Fruit fly (Drosophila melanogaster) whole organism, embryonic: Measurements from ENCODE around the gene asf1.

Experiments used
- BEAF-32 ChIP-seq: fragments of 200-800 bp; sonication (Bioruptor generic); optimal IDR thresholded peaks from 3 replicates; lab custom pipeline; 2017; ENCODE audit warnings: missing biosample characterization, missing genetic modification characterization, mild to moderate bottlenecking, moderate library complexity, missing genetic modification reagents
- CG10366 ChIP-seq: fragments of 200-800 bp; sonication (Bioruptor generic); IDR thresholded peaks from 2 replicates; pipeline ENCODE4 v1.3.6; 2022; ENCODE audit warnings: missing biosample characterization, missing genetic modification characterization
- CG11398 ChIP-seq: fragments of 200-800 bp; sonication (Bioruptor generic); optimal IDR thresholded peaks from 2 replicates; lab custom pipeline; 2016; ENCODE audit warnings: missing biosample characterization, missing genetic modification characterization
- CG16863 ChIP-seq: fragments of 200-800 bp; sonication (Bioruptor generic); optimal IDR thresholded peaks from 3 replicates; lab custom pipeline; 2016; ENCODE audit warnings: missing biosample characterization, missing genetic modification characterization
- CG17912 ChIP-seq: fragments of 200-800 bp; sonication (Bioruptor generic); optimal IDR thresholded peaks from 2 replicates; lab custom pipeline; 2018; ENCODE audit warnings: missing biosample characterization, mild to moderate bottlenecking, missing genetic modification characterization
- CG2678 ChIP-seq: fragments of 200-800 bp; sonication (Bioruptor generic); optimal IDR thresholded peaks from 3 replicates; lab custom pipeline; 2019; ENCODE audit warnings: missing biosample characterization, mild to moderate bottlenecking, missing genetic modification characterization, moderate library complexity
- CG2875 ChIP-seq: fragments of 200-800 bp; sonication (Bioruptor generic); optimal IDR thresholded peaks from 2 replicates; lab custom pipeline; 2017; ENCODE audit warnings: missing biosample characterization, mild to moderate bottlenecking, missing genetic modification characterization, missing genetic modification reagents
- CG31441 ChIP-seq: fragments of 200-800 bp; sonication (Bioruptor generic); IDR thresholded peaks from 2 replicates; pipeline ENCODE4 v1.3.6; 2022; ENCODE audit warnings: missing biosample characterization, missing genetic modification characterization
- CG3281 ChIP-seq: fragments of 200-800 bp; sonication (Bioruptor generic); optimal IDR thresholded peaks from 3 replicates; lab custom pipeline; 2017; ENCODE audit warnings: missing biosample characterization, mild to moderate bottlenecking, missing genetic modification characterization
- CG3838 ChIP-seq: fragments of 200-800 bp; sonication (Bioruptor generic); optimal IDR thresholded peaks from 3 replicates; lab custom pipeline; 2016; ENCODE audit warnings: missing biosample characterization, missing genetic modification characterization
- CG43689 ChIP-seq: fragments of 200-800 bp; sonication (Bioruptor generic); IDR thresholded peaks from 2 replicates; pipeline ENCODE4 v1.3.6; 2022; ENCODE audit warnings: missing biosample characterization, missing genetic modification characterization
- CG4617 ChIP-seq: fragments of 200-800 bp; sonication (Bioruptor generic); optimal IDR thresholded peaks from 3 replicates; lab custom pipeline; 2016; ENCODE audit warnings: missing biosample characterization, missing genetic modification characterization, borderline replicate concordance
- CG7786 ChIP-seq: fragments of 200-800 bp; sonication (Bioruptor generic); optimal IDR thresholded peaks from 2 replicates; lab custom pipeline; 2016; ENCODE audit warnings: missing biosample characterization, missing genetic modification characterization
- CG8924 ChIP-seq: fragments of 200-800 bp; optimal IDR thresholded peaks from 3 replicates; lab custom pipeline; 2019; ENCODE audit warnings: missing biosample characterization, mild to moderate bottlenecking, missing genetic modification characterization, moderate library complexity
- Chrac-16 ChIP-seq: fragments of 200-800 bp; sonication (Bioruptor generic); optimal IDR thresholded peaks from 3 replicates; lab custom pipeline; 2016; ENCODE audit warnings: missing biosample characterization, missing genetic modification characterization
- Dbx ChIP-seq: fragments of 200-800 bp; sonication (Bioruptor generic); IDR thresholded peaks from 3 replicates; pipeline ENCODE4 v1.3.6; 2022; ENCODE audit warnings: missing biosample characterization, missing genetic modification characterization
- Dek ChIP-seq: fragments of 200-800 bp; sonication (Bioruptor generic); optimal IDR thresholded peaks from 3 replicates; lab custom pipeline; 2019; ENCODE audit warnings: missing biosample characterization, mild to moderate bottlenecking, missing genetic modification characterization, moderate library complexity
- Drgx ChIP-seq: fragments of 200-800 bp; sonication (Bioruptor generic); IDR thresholded peaks from 2 replicates; pipeline ENCODE4 v1.3.6; 2022; ENCODE audit warnings: missing biosample characterization, missing genetic modification characterization
- GATAe ChIP-seq: fragments of 200-800 bp; sonication (Bioruptor generic); conservative IDR thresholded peaks from 2 replicates; pipeline ENCODE4 v1.3.6; 2022; ENCODE audit warnings: missing biosample characterization, missing genetic modification characterization
- Gug ChIP-seq: fragments of 200-800 bp; sonication (Bioruptor generic); IDR thresholded peaks from 4 replicates; pipeline ENCODE4 v1.3.6; 2022; ENCODE audit warnings: missing biosample characterization, missing genetic modification characterization
- HmgZ ChIP-seq: fragments of 200-800 bp; sonication (Bioruptor generic); optimal IDR thresholded peaks from 2 replicates; lab custom pipeline; 2018; ENCODE audit warnings: missing biosample characterization, mild to moderate bottlenecking, missing genetic modification characterization
- Hr51 ChIP-seq, 2 experiments: fragments of 200-800 bp; sonication (Bioruptor generic); optimal IDR thresholded peaks; 2 replicates in 1 of 2; 3 replicates in 1 of 2; lab custom pipeline; 2016 to 2018; ENCODE audit warnings: missing biosample characterization in 2 of 2, missing genetic modification characterization in 2 of 2, mild to moderate bottlenecking in 1 of 2, moderate library complexity in 1 of 2
- Kr ChIP-seq: fragments of 200-800 bp; sonication (Bioruptor generic); optimal IDR thresholded peaks from 2 replicates; lab custom pipeline; 2017; ENCODE audit warnings: missing biosample characterization, mild to moderate bottlenecking, missing genetic modification characterization
- NC2β ChIP-seq: fragments of 200-800 bp; sonication (Bioruptor generic); optimal IDR thresholded peaks from 2 replicates; lab custom pipeline; 2016; ENCODE audit warnings: missing biosample characterization, missing genetic modification characterization
- Neu2 ChIP-seq: fragments of 200-800 bp; sonication (Bioruptor generic); optimal IDR thresholded peaks from 3 replicates; lab custom pipeline; 2016; ENCODE audit warnings: missing biosample characterization, missing genetic modification characterization, borderline replicate concordance
- Nf-YA ChIP-seq: fragments of 200-800 bp; sonication (Bioruptor generic); IDR thresholded peaks from 2 replicates; pipeline ENCODE4 v1.3.6; 2022; ENCODE audit warnings: missing biosample characterization, missing genetic modification characterization
- Ravus ChIP-seq: fragments of 200-800 bp; sonication (Bioruptor generic); IDR thresholded peaks from 2 replicates; pipeline ENCODE4 v1.3.6; 2022; ENCODE audit warnings: missing biosample characterization, missing genetic modification characterization
- Sry-δ ChIP-seq: fragments of 200-800 bp; sonication (Bioruptor generic); optimal IDR thresholded peaks from 2 replicates; lab custom pipeline; 2016; ENCODE audit warnings: missing biosample characterization, missing genetic modification characterization
- bbx ChIP-seq: fragments of 200-800 bp; sonication (Bioruptor generic); IDR thresholded peaks from 2 replicates; pipeline ENCODE4 v1.3.6; 2022; ENCODE audit warnings: missing biosample characterization, missing genetic modification characterization; ENCODE audit not compliant: partially characterized antibody
- bcd ChIP-seq: fragments of 200-800 bp; sonication (Bioruptor generic); optimal IDR thresholded peaks from 2 replicates; lab custom pipeline; 2017; ENCODE audit warnings: missing biosample characterization, mild to moderate bottlenecking, missing genetic modification characterization
- btn ChIP-seq: fragments of 200-800 bp; sonication (Bioruptor generic); optimal IDR thresholded peaks from 2 replicates; lab custom pipeline; 2016; ENCODE audit warnings: missing biosample characterization, missing genetic modification characterization
- en ChIP-seq: fragments of 200-800 bp; sonication (Bioruptor generic); optimal IDR thresholded peaks from 2 replicates; lab custom pipeline; 2016; ENCODE audit warnings: missing biosample characterization, missing genetic modification characterization
- esg ChIP-seq: fragments of 200-800 bp; sonication (Bioruptor generic); conservative IDR thresholded peaks from 2 replicates; pipeline ENCODE4 v1.3.6; 2022; ENCODE audit warnings: missing biosample characterization, missing genetic modification characterization
- fd96Cb ChIP-seq: fragments of 200-800 bp; sonication (Bioruptor generic); optimal IDR thresholded peaks from 2 replicates; lab custom pipeline; 2018; ENCODE audit warnings: missing biosample characterization, mild to moderate bottlenecking, missing genetic modification characterization, moderate library complexity
- ftz-f1 ChIP-seq: fragments of 200-800 bp; sonication (Bioruptor generic); optimal IDR thresholded peaks from 2 replicates; lab custom pipeline; 2016; ENCODE audit warnings: missing biosample characterization, missing genetic modification characterization
- klu ChIP-seq: fragments of 200-800 bp; sonication (Bioruptor generic); IDR thresholded peaks from 2 replicates; pipeline ENCODE4 v1.3.6; 2022; ENCODE audit warnings: missing biosample characterization, missing genetic modification characterization
- lbe ChIP-seq: fragments of 200-800 bp; sonication (Bioruptor generic); optimal IDR thresholded peaks from 2 replicates; lab custom pipeline; 2016; ENCODE audit warnings: missing biosample characterization, mild to moderate bottlenecking, missing genetic modification characterization
- lmd ChIP-seq: fragments of 200-800 bp; sonication (Bioruptor generic); IDR thresholded peaks from 2 replicates; pipeline ENCODE4 v1.3.6; 2022; ENCODE audit warnings: missing biosample characterization, missing genetic modification characterization
- lov ChIP-seq, 2 experiments: fragments of 200-800 bp in 1 of 2; fragments of >200 bp in 1 of 2; sonication (Bioruptor generic) in 1 of 2; IDR thresholded peaks in 1 of 2; optimal IDR thresholded peaks in 1 of 2; 2 replicates in 1 of 2; 3 replicates in 1 of 2; pipeline versions ENCODE4 v1.3.6 to Lab custom; 2017 to 2022; ENCODE audit warnings: missing biosample characterization in 1 of 2, missing genetic modification characterization in 1 of 2
- nau ChIP-seq: fragments of 200-800 bp; sonication (Bioruptor generic); optimal IDR thresholded peaks from 3 replicates; lab custom pipeline; 2017; ENCODE audit warnings: missing biosample characterization, mild to moderate bottlenecking, missing genetic modification characterization, missing genetic modification reagents
- nerfin-2 ChIP-seq: fragments of 200-800 bp; sonication (Bioruptor generic); IDR thresholded peaks from 2 replicates; pipeline ENCODE4 v1.3.6; 2022; ENCODE audit warnings: missing biosample characterization, missing genetic modification characterization; ENCODE audit not compliant: partially characterized antibody
- nmo ChIP-seq: fragments of 200-800 bp; sonication (Bioruptor generic); optimal IDR thresholded peaks from 2 replicates; lab custom pipeline; 2018; ENCODE audit warnings: missing biosample characterization, mild to moderate bottlenecking, missing genetic modification characterization, moderate library complexity
- pfk ChIP-seq: fragments of 200-800 bp; sonication (Bioruptor generic); optimal IDR thresholded peaks from 2 replicates; lab custom pipeline; 2018; ENCODE audit warnings: missing biosample characterization, mild to moderate bottlenecking, missing genetic modification characterization, moderate library complexity
- psq ChIP-seq: fragments of 200-800 bp; sonication (Bioruptor generic); optimal IDR thresholded peaks from 2 replicates; lab custom pipeline; 2017; ENCODE audit warnings: missing biosample characterization, missing genetic modification characterization
- ro ChIP-seq: fragments of 200-800 bp; sonication (Bioruptor generic); IDR thresholded peaks from 2 replicates; pipeline ENCODE4 v1.3.6; 2022; ENCODE audit warnings: missing biosample characterization, missing genetic modification characterization
- slp2 ChIP-seq: fragments of 200-800 bp; sonication (Bioruptor generic); optimal IDR thresholded peaks from 2 replicates; lab custom pipeline; 2016; ENCODE audit warnings: missing biosample characterization, missing genetic modification characterization
- so ChIP-seq: fragments of 200-800 bp; sonication (Bioruptor generic); IDR thresholded peaks from 3 replicates; pipeline ENCODE4 v1.3.6; 2022; ENCODE audit warnings: missing biosample characterization, missing genetic modification characterization
- vfl ChIP-seq: fragments of 200-800 bp; sonication (Bioruptor generic); optimal IDR thresholded peaks from 2 replicates; lab custom pipeline; 2016; ENCODE audit warnings: missing biosample characterization, missing genetic modification characterization
- zen ChIP-seq: fragments of 200-800 bp; sonication (Bioruptor generic); optimal IDR thresholded peaks from 3 replicates; lab custom pipeline; 2018; ENCODE audit warnings: missing biosample characterization, mild to moderate bottlenecking, missing genetic modification characterization, moderate library complexity
- zf30C ChIP-seq: fragments of 200-800 bp; sonication (Bioruptor generic); optimal IDR thresholded peaks from 3 replicates; lab custom pipeline; 2018; ENCODE audit warnings: missing biosample characterization, mild to moderate bottlenecking, missing genetic modification characterization

asf1 gene

dm6 chr3L:19612172-19612571 lies 6.5 kb upstream of the asf1 start, which contains the start of the genes Lon and PIG-F (continued):
- TF ChIP-seq pfk (GFP tag; lab: Kevin White, UChicago) (peak; percentile 77), Sry-δ (GFP tag; lab: Kevin White, UChicago) (peak; percentile 77), CG8924 (tag; lab: Kevin White, UChicago) (peak; percentile 99), btn (GFP tag; lab: Kevin White, UChicago) (peak; percentile 89), CG2678 (tag; lab: Kevin White, UChicago) (peak; percentile 100), lmd (GFP tag; lab: Robert Waterston, UW) (peak; percentile 99), bcd (GFP tag; lab: Kevin White, UChicago) (peak; percentile 99), CG43689 (peak; percentile 94), fd96Cb (tag; lab: Kevin White, UChicago) (peak; percentile 99), zen (tag; lab: Kevin White, UChicago) (peak; percentile 99), CG17912 (GFP tag; lab: Kevin White, UChicago) (peak; percentile 97), psq (GFP tag; lab: Kevin White, UChicago) (peak; percentile 96), lbe (GFP tag; lab: Kevin White, UChicago) (peak; percentile 98), NC2β (peak; percentile 97), nmo (GFP tag; lab: Kevin White, UChicago) (peak; percentile 100), klu (GFP tag; lab: Robert Waterston, UW) (peak; percentile 99), nau (GFP tag; lab: Kevin White, UChicago) (no peak), Drgx (GFP tag; lab: Robert Waterston, UW) (peak; percentile 98), CG7786 (GFP tag; lab: Kevin White, UChicago) (peak; percentile 97), ftz-f1 (GFP tag; lab: Kevin White, UChicago) (peak; percentile 90), Neu2 (GFP tag; lab: Kevin White, UChicago) (peak; percentile 94), Dek (tag; lab: Kevin White, UChicago) (peak; percentile 99), esg (GFP tag; lab: Robert Waterston, UW) (peak; percentile 98), CG10366 (GFP tag; lab: Robert Waterston, UW) (peak; percentile 97), Gug (GFP tag; lab: Robert Waterston, UW) (peak; percentile 98), BEAF-32 (peak; percentile 47), CG3838 (GFP tag; lab: Kevin White, UChicago) (peak; percentile 94), Nf-YA (GFP tag; lab: Robert Waterston, UW) (peak; percentile 93), Dbx (peak; percentile 99), en (GFP tag; lab: Kevin White, UChicago) (peak; percentile 96), ro (GFP tag; lab: Robert Waterston, UW) (peak; percentile 97), GATAe (GFP tag; lab: Robert Waterston, UW) (peak; percentile 94), bbx (GFP tag; lab: Robert Waterston, UW) (0 out of 2 replicates have a peak, but pooled peaks have one; percentile 16), so (GFP tag; lab: Robert Waterston, UW) (peak; percentile 98), nerfin-2 (GFP tag; lab: Robert Waterston, UW) (peak; percentile 79), CG3281 (GFP tag; lab: Kevin White, UChicago) (peak; percentile 99), Chrac-16 (GFP tag; lab: Kevin White, UChicago) (peak; percentile 100), lov (optimal IDR thresholded peaks at IDR 0.05; lab: Kevin White, UChicago) (no peak), lov (GFP tag; IDR thresholded peaks at IDR 0.05; lab: Robert Waterston, UW) (peak; percentile 95), HmgZ (tag; lab: Kevin White, UChicago) (peak; percentile 98), CG16863 (GFP tag; lab: Kevin White, UChicago) (peak; percentile 98), Ravus (GFP tag; lab: Robert Waterston, UW) (peak; percentile 94), vfl (peak; percentile 99), CG11398 (GFP tag; lab: Kevin White, UChicago) (peak; percentile 94), CG2875 (GFP tag; lab: Kevin White, UChicago) (peak; percentile 99), Kr (peak; percentile 95), Hr51 (GFP tag; optimal IDR thresholded peaks at IDR 0.05; lab: Kevin White, UChicago) (peak; percentile 99), CG31441 (GFP tag; lab: Robert Waterston, UW) (peak; percentile 100), CG4617 (GFP tag; lab: Kevin White, UChicago) (peak; percentile 100), zf30C (GFP tag; lab: Kevin White, UChicago) (peak; percentile 63), slp2 (GFP tag; lab: Kevin White, UChicago) (peak; percentile 98)
